Worm (Caenorhabditis elegans): Measurements from ENCODE around the gene unc-130.

unc-130 gene

ce11 chrII:11314165-11314564 lies 32.4 kb downstream of the unc-130 start, which contains the start of gene T24F1.4:
T24F1.4 (minus strand) TSS chrII:11314265.
- TF ChIP-seq mel-28 (tag; optimal IDR thresholded peaks at IDR 0.05; ENCODE audit: borderline replicate concordance) = no peak
- no peak for TF ChIP-seq aptf-2 (GFP tag; conservative IDR thresholded peaks at IDR 0.05)
- TF ChIP-seq egl-44 (GFP tag; IDR thresholded peaks at IDR 0.05) = no peak
- no peak for TF ChIP-seq dpl-1 (GFP tag; optimal IDR thresholded peaks at IDR 0.05)

ce11 chrII:11316663-11317062 lies 34.9 kb downstream of the unc-130 start:
- TF ChIP-seq nhr-80 (tag; optimal IDR thresholded peaks at IDR 0.05) (no peak), B0035.1 (tag; optimal IDR thresholded peaks at IDR 0.05) (no peak), bed-1 (GFP tag; IDR thresholded peaks at IDR 0.05) (no peak), egl-44 (GFP tag; IDR thresholded peaks at IDR 0.05) (no peak), aptf-2 (GFP tag; conservative IDR thresholded peaks at IDR 0.05) (no peak)

- TF ChIP-seq mcd-1 (GFP tag; IDR thresholded peaks at IDR 0.05) (no peak), C06A6.2 (GFP tag; conservative IDR thresholded peaks at IDR 0.05) (no peak)
These were observed 37.8 kb downstream of the unc-130 start, which contains the start of gene nlp-51 for ce11 chrII:11319591-11319990. nlp-51 (minus strand) TSS chrII:11319691.

DNA sequence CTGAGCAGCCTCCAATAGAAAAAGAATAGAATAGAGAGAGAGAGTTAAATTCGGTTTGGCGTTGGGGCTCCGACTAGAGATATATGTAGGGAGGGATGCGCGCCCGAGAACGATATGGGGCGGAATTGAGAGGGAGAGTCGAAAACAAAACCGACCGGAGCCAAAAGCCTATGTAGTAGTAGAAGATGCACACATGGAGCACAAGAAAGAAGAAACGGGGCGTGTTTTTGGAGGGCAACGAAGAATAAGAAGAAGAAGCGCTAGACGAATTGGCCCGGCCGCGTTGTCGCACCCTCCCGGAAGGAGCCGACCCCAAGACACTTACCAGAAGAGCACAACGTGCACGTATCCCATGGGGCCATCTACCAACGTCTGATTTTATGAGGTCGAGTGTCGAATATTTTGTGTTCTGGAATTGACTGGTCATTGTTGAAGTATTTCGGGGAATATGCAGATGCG lies 47.3 kb downstream of the unc-130 start, which contains the start of gene tag-180:
Gene tag-180, minus strand, starts transcription at position 409 of the 459 bp plus-strand sequence.
- TF ChIP-seq rcor-1 (GFP tag; IDR thresholded peaks at IDR 0.05) (no peak), zfh-2 (GFP tag; conservative IDR thresholded peaks at IDR 0.05) (peak; percentile 37; the same call in 1 of the 2 replicates)

- TF ChIP-seq nhr-120 (GFP tag; IDR thresholded peaks at IDR 0.05) = no peak
- no peak for TF ChIP-seq dpff-1 (tag; optimal IDR thresholded peaks at IDR 0.05)
These were observed 51.6 kb downstream of the unc-130 start for ce11 chrII:11333375-11333774.

Data from whole organism, young adult.